Fruit fly (Drosophila melanogaster): ENCODE results near the gene CG42371.

The CG42371 gene

DNA sequence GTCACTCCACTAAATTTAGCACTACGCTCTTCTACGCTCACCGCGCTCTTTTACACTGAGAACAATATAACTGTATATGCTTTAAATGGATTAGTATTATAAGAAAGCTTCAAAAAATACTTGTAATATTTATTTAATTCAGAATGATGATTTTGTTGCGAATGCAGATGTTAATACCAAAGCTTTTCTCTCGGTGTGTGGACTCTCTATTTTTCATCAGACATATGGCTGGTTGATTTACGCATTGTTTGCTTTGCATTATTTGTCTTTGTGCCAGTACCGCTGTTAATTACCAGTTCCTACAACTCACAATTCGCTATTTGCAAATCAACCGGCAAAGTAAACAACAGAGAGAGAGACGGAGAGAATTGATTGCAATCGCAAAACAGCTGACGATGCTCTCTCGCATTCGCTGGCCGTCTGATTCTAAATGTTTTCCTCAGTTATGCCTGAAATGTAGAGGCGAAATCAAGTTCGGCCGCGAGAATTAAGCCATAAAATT is 4.7 kb upstream of the CG42371 start (continued):
- TF ChIP-seq CG12299 (tag; optimal IDR thresholded peaks at IDR 0.05) (peak; percentile 93), CG11093 (GFP tag; IDR thresholded peaks at IDR 0.05) (peak; percentile 96), CG2199 (GFP tag; IDR thresholded peaks at IDR 0.05) (peak; percentile 96), sd (tag; optimal IDR thresholded peaks at IDR 0.05) (peak; percentile 85), Asciz (GFP tag; optimal IDR thresholded peaks at IDR 0.05) (peak; percentile 89), CG3726 (GFP tag; IDR thresholded peaks at IDR 0.05) (peak; percentile 94), CG9215 (GFP tag; IDR thresholded peaks at IDR 0.05) (peak; percentile 93), gsb-n (tag; optimal IDR thresholded peaks at IDR 0.05) (peak; percentile 92), grn (GFP tag; optimal IDR thresholded peaks at IDR 0.05) (peak; percentile 86), ERR (GFP tag; optimal IDR thresholded peaks at IDR 0.05) (peak; percentile 87), kni (GFP tag; optimal IDR thresholded peaks at IDR 0.05) (peak; percentile 60), CG1647 (GFP tag; optimal IDR thresholded peaks at IDR 0.05) (peak; percentile 93), HmgD (GFP tag; optimal IDR thresholded peaks at IDR 0.05) (peak; percentile 81), Pdp1 (GFP tag; optimal IDR thresholded peaks at IDR 0.05) (peak; percentile 94 to 96), nau (GFP tag; optimal IDR thresholded peaks at IDR 0.05) (peak; percentile 92), crc (GFP tag; optimal IDR thresholded peaks at IDR 0.05) (peak; percentile 91), E2f1 (GFP tag; IDR thresholded peaks at IDR 0.05) (peak; percentile 96), rib (GFP tag; IDR thresholded peaks at IDR 0.05) (peak; percentile 99), corto (GFP tag; optimal IDR thresholded peaks at IDR 0.05) (peak; percentile 95), CG18262 (tag; optimal IDR thresholded peaks at IDR 0.05) (peak; percentile 94), MBD-R2 (GFP tag; IDR thresholded peaks at IDR 0.05) (peak; percentile 96), chn (GFP tag; optimal IDR thresholded peaks at IDR 0.05) (peak; percentile 97), Dad (GFP tag; optimal IDR thresholded peaks at IDR 0.05) (peak; percentile 92), phol (tag; optimal IDR thresholded peaks at IDR 0.05) (peak; percentile 92), Gug (GFP tag; IDR thresholded peaks at IDR 0.05) (peak; percentile 94), Ada2b (GFP tag; IDR thresholded peaks at IDR 0.05) (peak; percentile 98), Lpt (GFP tag; optimal IDR thresholded peaks at IDR 0.05) (no peak), ap (GFP tag; IDR thresholded peaks at IDR 0.05) (peak; percentile 97), CG9609 (GFP tag; optimal IDR thresholded peaks at IDR 0.05) (peak; percentile 94), lmd (GFP tag; IDR thresholded peaks at IDR 0.05) (peak; percentile 98), CG10267 (tag; optimal IDR thresholded peaks at IDR 0.05) (peak; percentile 91), CG6272 (GFP tag; IDR thresholded peaks at IDR 0.05) (peak; percentile 91), Blimp-1 (GFP tag; optimal IDR thresholded peaks at IDR 0.05) (peak; percentile 91), CG17912 (GFP tag; optimal IDR thresholded peaks at IDR 0.05) (peak; percentile 91), lbe (GFP tag; optimal IDR thresholded peaks at IDR 0.05) (peak; percentile 97), CG4404 (GFP tag; IDR thresholded peaks at IDR 0.05) (peak; percentile 90), CG7745 (tag; optimal IDR thresholded peaks at IDR 0.05) (peak; percentile 57), knrl (GFP tag; IDR thresholded peaks at IDR 0.05; ENCODE audit: partially characterized antibody) (no peak), BtbVII (GFP tag; optimal IDR thresholded peaks at IDR 0.05) (peak; percentile 94), CG9932 (GFP tag; IDR thresholded peaks at IDR 0.05) (peak; percentile 99), fd3F (GFP tag; optimal IDR thresholded peaks at IDR 0.05) (peak; percentile 94), Aef1 (GFP tag; IDR thresholded peaks at IDR 0.05) (peak; percentile 97), Xbp1 (GFP tag; optimal IDR thresholded peaks at IDR 0.05) (peak; percentile 95), CG4707 (GFP tag; optimal IDR thresholded peaks at IDR 0.05) (peak; percentile 84), CG7928 (GFP tag; optimal IDR thresholded peaks at IDR 0.05) (peak; percentile 75), pnt (GFP tag; optimal IDR thresholded peaks at IDR 0.05) (peak; percentile 88), lab (GFP tag; optimal IDR thresholded peaks at IDR 0.05) (peak; percentile 97), pb (GFP tag; optimal IDR thresholded peaks at IDR 0.05) (peak; percentile 88), gce (GFP tag; IDR thresholded peaks at IDR 0.05) (peak; percentile 97), crp (GFP tag; optimal IDR thresholded peaks at IDR 0.05) (peak in 1 of 2 experiments; percentile 73), CG5953 (GFP tag; IDR thresholded peaks at IDR 0.05) (peak; percentile 96)

All from whole organism, embryonic.